Worm (Caenorhabditis elegans) whole organism, late embryonic: ENCODE data around the gene inpp-1.

ENCODE experiments used
- ceh-14 ChIP-seq: sonication (generic microtip); optimal IDR thresholded peaks from 2 replicates; lab custom pipeline; 2016; ENCODE audit warnings: missing genotype, missing genetic modification characterization, missing compliant biosample characterization
- ceh-24 ChIP-seq: sonication (generic microtip); optimal IDR thresholded peaks from 2 replicates; lab custom pipeline; 2016; ENCODE audit warnings: mild to moderate bottlenecking, missing genetic modification characterization, missing compliant biosample characterization
- hlh-13 ChIP-seq: fragments of 200-800 bp; sonication (Bioruptor generic); optimal IDR thresholded peaks from 2 replicates; lab custom pipeline; 2018; ENCODE audit warnings: mild to moderate bottlenecking, missing genetic modification characterization, missing compliant biosample characterization
- pqm-1 ChIP-seq: sonication (generic microtip); optimal IDR thresholded peaks from 2 replicates; lab custom pipeline; 2016; ENCODE audit warnings: missing genetic modification characterization, missing compliant biosample characterization
- ref-2 ChIP-seq: sonication (generic microtip); optimal IDR thresholded peaks from 2 replicates; lab custom pipeline; 2016; ENCODE audit warnings: missing genetic modification characterization, missing compliant biosample characterization
- rnt-1 ChIP-seq: sonication (generic microtip); optimal IDR thresholded peaks from 2 replicates; lab custom pipeline; 2016; ENCODE audit warnings: missing genetic modification characterization, missing compliant biosample characterization
- unc-55 ChIP-seq: sonication (generic microtip); optimal IDR thresholded peaks from 2 replicates; lab custom pipeline; 2017; ENCODE audit warnings: missing biosample characterization, missing genetic modification reagents, missing genetic modification characterization

DNA sequence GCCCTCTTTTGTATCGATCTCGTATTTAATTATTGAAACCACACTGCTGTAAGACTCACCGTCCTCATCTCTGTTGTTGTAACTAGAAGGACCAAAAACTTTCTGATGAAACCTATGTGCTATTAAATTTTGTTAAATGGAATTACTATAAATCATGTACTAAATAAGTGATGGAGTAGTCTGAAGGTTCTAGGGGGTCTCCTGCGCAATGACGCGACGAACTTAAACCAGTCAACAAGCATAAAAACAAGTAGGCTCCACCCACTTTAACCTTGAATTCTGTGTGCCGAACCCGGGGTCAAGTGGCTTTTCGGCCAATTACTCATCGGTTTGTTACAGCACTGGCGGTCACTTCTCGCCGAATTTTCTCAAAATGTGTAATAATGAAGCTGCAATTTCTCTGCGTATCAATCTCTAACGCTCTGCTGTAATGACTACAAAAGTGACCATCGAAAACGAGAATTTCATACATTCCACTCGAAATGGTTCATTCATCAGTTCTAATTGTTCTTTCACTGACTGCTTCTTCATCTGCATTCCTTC, 36.6 kb downstream of the inpp-1 start, which contains the start of gene grl-21:
- no peak for TF ChIP-seq pqm-1
- no peak for TF ChIP-seq ceh-14 (tag; lab: Kevin White, UChicago)
- no peak for TF ChIP-seq ceh-24
- no peak for TF ChIP-seq hlh-13 (GFP tag; lab: Kevin White, UChicago)
- no peak for TF ChIP-seq rnt-1 (tag; lab: Kevin White, UChicago)
- no peak for TF ChIP-seq ref-2
- TF ChIP-seq unc-55 (GFP tag; lab: Kevin White, UChicago), result no peak
